Worm (Caenorhabditis elegans) whole organism, mixed stage, embryonic: Measurements from ENCODE around the gene plx-2.

ENCODE experiments used
- M03D4.4 ChIP-seq: sonication (generic microtip); optimal IDR thresholded peaks from 2 replicates; lab custom pipeline; 2017; ENCODE audit warnings: mild to moderate bottlenecking, missing genetic modification characterization, missing compliant biosample characterization
- ces-1 ChIP-seq: fragments of 150-350 bp; optimal IDR thresholded peaks from 2 replicates; lab custom pipeline; 2014; ENCODE audit warnings: missing biosample characterization, missing genetic modification reagents, missing genetic modification characterization
- elt-1 ChIP-seq: sonication (generic microtip); optimal IDR thresholded peaks from 2 replicates; lab custom pipeline; 2017; ENCODE audit warnings: missing genetic modification characterization, mild to moderate bottlenecking, missing compliant biosample characterization, antibody characterized with exemption, moderate library complexity, borderline replicate concordance; ENCODE audit not compliant: insufficient read depth
- elt-3 ChIP-seq: fragments of 150-350 bp; optimal IDR thresholded peaks from 2 replicates; lab custom pipeline; 2014; ENCODE audit warnings: missing biosample characterization, missing genetic modification characterization
- lin-13 ChIP-seq: fragments of 150-350 bp; optimal IDR thresholded peaks from 2 replicates; lab custom pipeline; 2014; ENCODE audit warnings: missing biosample characterization, missing genetic modification characterization
- nhr-12 ChIP-seq: fragments of 150-350 bp; optimal IDR thresholded peaks from 2 replicates; lab custom pipeline; 2014; ENCODE audit warnings: missing biosample characterization, missing genetic modification characterization
- nhr-28 ChIP-seq: fragments of 150-350 bp; optimal IDR thresholded peaks from 2 replicates; lab custom pipeline; 2014; ENCODE audit warnings: missing biosample characterization, missing genetic modification characterization
- nhr-76 ChIP-seq: sonication (generic microtip); optimal IDR thresholded peaks from 2 replicates; lab custom pipeline; 2017; ENCODE audit warnings: missing biosample characterization, missing genetic modification characterization
- pha-4 ChIP-seq: fragments of 150-350 bp; optimal IDR thresholded peaks from 2 replicates; lab custom pipeline; 2018; ENCODE audit warnings: missing biosample characterization, missing genetic modification reagents, missing genetic modification characterization
- sem-2 ChIP-seq: fragments of 200-800 bp; sonication (Bioruptor generic); optimal IDR thresholded peaks from 2 replicates; lab custom pipeline; 2018; ENCODE audit warnings: mild to moderate bottlenecking, missing genetic modification characterization, missing compliant biosample characterization
- zip-8 ChIP-seq: fragments of 150-350 bp; optimal IDR thresholded peaks from 2 replicates; lab custom pipeline; 2014; ENCODE audit warnings: missing biosample characterization, missing genetic modification characterization
- ztf-11 ChIP-seq: fragments of 150-350 bp; optimal IDR thresholded peaks from 2 replicates; lab custom pipeline; 2014; ENCODE audit warnings: missing biosample characterization, missing genetic modification characterization

ce11 chrII:14401098-14401497 is 23.6 kb downstream of the plx-2 start:
- TF ChIP-seq nhr-12 (no peak), lin-13 (no peak), ces-1 (no peak), pha-4 (tag; lab: Kevin White, UChicago) (no peak), elt-1 (no peak), nhr-28 (tag; lab: Kevin White, UChicago) (no peak), elt-3 (tag; lab: Kevin White, UChicago) (no peak), ztf-11 (tag; lab: Kevin White, UChicago) (no peak), nhr-76 (no peak), sem-2 (GFP tag; lab: Kevin White, UChicago) (no peak), zip-8 (tag; lab: Kevin White, UChicago) (no peak), M03D4.4 (no peak)
